Fruit fly (Drosophila melanogaster) whole organism, prepupa: ENCODE results near the gene PGRP-SD.

Source experiments
- Blimp-1 ChIP-seq: fragments of 200-800 bp; sonication (Bioruptor generic); optimal IDR thresholded peaks from 3 replicates; lab custom pipeline; 2017; ENCODE audit warnings: missing biosample characterization, missing genetic modification characterization, mild to moderate bottlenecking, moderate library complexity, missing genetic modification reagents
- CG10631 ChIP-seq: fragments of 200-800 bp; sonication (Bioruptor generic); optimal IDR thresholded peaks from 2 replicates; lab custom pipeline; 2016; ENCODE audit warnings: missing biosample characterization, missing genetic modification characterization
- CG10669 ChIP-seq: fragments of 200-800 bp; sonication (Bioruptor generic); optimal IDR thresholded peaks from 3 replicates; lab custom pipeline; 2018; ENCODE audit warnings: missing biosample characterization, mild to moderate bottlenecking, missing genetic modification characterization, moderate library complexity
- CG11294 ChIP-seq: fragments of 200-800 bp; sonication (Bioruptor generic); IDR thresholded peaks from 2 replicates; pipeline ENCODE4 v1.3.6; 2022; ENCODE audit warnings: missing biosample characterization, missing genetic modification characterization
- CG11762 ChIP-seq: fragments of 200-800 bp; sonication (Bioruptor generic); optimal IDR thresholded peaks from 3 replicates; lab custom pipeline; 2016; ENCODE audit warnings: missing biosample characterization, missing genetic modification characterization; ENCODE audit not compliant: insufficient read depth
- CG15336 ChIP-seq: fragments of 200-800 bp; sonication (Bioruptor generic); IDR thresholded peaks from 2 replicates; pipeline ENCODE4 v1.3.6; 2022; ENCODE audit warnings: missing biosample characterization, missing genetic modification characterization
- CG1621 ChIP-seq: fragments of 200-800 bp; sonication (Bioruptor generic); optimal IDR thresholded peaks from 3 replicates; lab custom pipeline; 2018; ENCODE audit warnings: missing biosample characterization, mild to moderate bottlenecking, missing genetic modification characterization
- CG16779 ChIP-seq: fragments of 200-800 bp; sonication (Bioruptor generic); optimal IDR thresholded peaks from 3 replicates; lab custom pipeline; 2017; ENCODE audit warnings: missing biosample characterization, mild to moderate bottlenecking, missing genetic modification characterization
- CG3032 ChIP-seq: fragments of 200-800 bp; optimal IDR thresholded peaks from 2 replicates; lab custom pipeline; 2019; ENCODE audit warnings: missing biosample characterization, mild to moderate bottlenecking, missing genetic modification characterization, moderate library complexity
- CG31627 ChIP-seq: fragments of 200-800 bp; sonication (Bioruptor generic); optimal IDR thresholded peaks from 3 replicates; lab custom pipeline; 2016; ENCODE audit warnings: missing biosample characterization, missing genetic modification characterization
- CG32006 ChIP-seq: fragments of 200-800 bp; sonication (Bioruptor generic); optimal IDR thresholded peaks from 3 replicates; lab custom pipeline; 2017; ENCODE audit warnings: missing biosample characterization, mild to moderate bottlenecking, missing genetic modification characterization
- CG34406 ChIP-seq: fragments of 200-800 bp; sonication (Bioruptor generic); optimal IDR thresholded peaks from 3 replicates; lab custom pipeline; 2016; ENCODE audit warnings: missing biosample characterization, missing genetic modification characterization
- CG3919 ChIP-seq: fragments of 200-800 bp; sonication (Bioruptor generic); optimal IDR thresholded peaks from 3 replicates; lab custom pipeline; 2016; ENCODE audit warnings: missing biosample characterization, missing genetic modification characterization
- CG4318 ChIP-seq: fragments of 200-800 bp; sonication (Bioruptor generic); optimal IDR thresholded peaks from 3 replicates; lab custom pipeline; 2017; ENCODE audit warnings: missing biosample characterization, mild to moderate bottlenecking, missing genetic modification characterization
- CG6163 ChIP-seq: fragments of 200-800 bp; sonication (Bioruptor generic); IDR thresholded peaks from 3 replicates; pipeline ENCODE4 v1.3.6; 2022; ENCODE audit warnings: missing biosample characterization, missing genetic modification characterization
- CG6276 ChIP-seq: fragments of 200-800 bp; sonication (Bioruptor generic); optimal IDR thresholded peaks from 2 replicates; lab custom pipeline; 2017; ENCODE audit warnings: missing biosample characterization, mild to moderate bottlenecking, missing genetic modification characterization
- CG6854 ChIP-seq: fragments of 200-800 bp; sonication (Bioruptor generic); optimal IDR thresholded peaks from 2 replicates; lab custom pipeline; 2017; ENCODE audit warnings: missing biosample characterization, mild to moderate bottlenecking, missing genetic modification characterization
- CG7368 ChIP-seq: fragments of 200-800 bp; sonication (Bioruptor generic); optimal IDR thresholded peaks from 3 replicates; lab custom pipeline; 2016; ENCODE audit warnings: missing biosample characterization, missing genetic modification characterization
- CG8119 ChIP-seq: fragments of 200-800 bp; sonication (Bioruptor generic); IDR thresholded peaks from 3 replicates; pipeline ENCODE4 v1.3.6; 2022; ENCODE audit warnings: missing biosample characterization, missing genetic modification characterization
- CG8632 ChIP-seq: fragments of 200-800 bp; sonication (Bioruptor generic); optimal IDR thresholded peaks from 3 replicates; lab custom pipeline; 2016; ENCODE audit warnings: missing biosample characterization, missing genetic modification characterization
- Eip78C ChIP-seq: fragments of 200-800 bp; sonication (Bioruptor generic); peaks from one replicate; lab custom pipeline; 2016; ENCODE audit warnings: missing biosample characterization, missing genetic modification characterization
- Ets21C ChIP-seq: fragments of 200-800 bp; sonication (Bioruptor generic); optimal IDR thresholded peaks from 3 replicates; lab custom pipeline; 2016; ENCODE audit warnings: missing biosample characterization, missing genetic modification characterization
- Gug ChIP-seq: fragments of 200-800 bp; sonication (Bioruptor generic); IDR thresholded peaks from 2 replicates; pipeline ENCODE4 v1.3.6; 2022; ENCODE audit warnings: missing biosample characterization, missing genetic modification characterization
- Hr38 ChIP-seq: sonication (Bioruptor generic); optimal IDR thresholded peaks from 2 replicates; lab custom pipeline; 2016; ENCODE audit warnings: missing biosample characterization, missing genetic modification characterization
- Hr39 ChIP-seq: fragments of 200-800 bp; sonication (Bioruptor generic); optimal IDR thresholded peaks from 2 replicates; lab custom pipeline; 2016; ENCODE audit warnings: missing biosample characterization, missing genetic modification characterization
- Hr4 ChIP-seq: fragments of 200-800 bp; sonication (Bioruptor generic); optimal IDR thresholded peaks from 3 replicates; lab custom pipeline; 2016; ENCODE audit warnings: missing biosample characterization, missing genetic modification characterization
- Lpt ChIP-seq: fragments of 200-800 bp; sonication (Bioruptor generic); optimal IDR thresholded peaks from 3 replicates; lab custom pipeline; 2016; ENCODE audit warnings: missing biosample characterization, missing genetic modification characterization
- OdsH ChIP-seq: fragments of 200-800 bp; sonication (Bioruptor generic); optimal IDR thresholded peaks from 3 replicates; lab custom pipeline; 2016; ENCODE audit warnings: missing biosample characterization, missing genetic modification characterization
- Smox ChIP-seq: fragments of 200-800 bp; sonication (Bioruptor generic); optimal IDR thresholded peaks from 3 replicates; lab custom pipeline; 2016; ENCODE audit warnings: missing biosample characterization, missing genetic modification characterization
- Sox102F ChIP-seq: fragments of 200-800 bp; sonication (Bioruptor generic); optimal IDR thresholded peaks from 2 replicates; lab custom pipeline; 2016; ENCODE audit warnings: missing biosample characterization, mild to moderate bottlenecking, missing genetic modification characterization
- Sox14 ChIP-seq: fragments of 200-800 bp; sonication (Bioruptor generic); optimal IDR thresholded peaks from 3 replicates; lab custom pipeline; 2016; ENCODE audit warnings: missing biosample characterization, missing genetic modification characterization
- Sox15 ChIP-seq: fragments of 200-800 bp; sonication (Bioruptor generic); optimal IDR thresholded peaks from 3 replicates; lab custom pipeline; 2016; ENCODE audit warnings: missing biosample characterization, missing genetic modification characterization
- achi ChIP-seq: fragments of 200-800 bp; sonication (Bioruptor generic); optimal IDR thresholded peaks from 3 replicates; lab custom pipeline; 2016; ENCODE audit warnings: missing biosample characterization, missing genetic modification characterization
- acj6 ChIP-seq: fragments of 200-800 bp; sonication (Bioruptor generic); optimal IDR thresholded peaks from 3 replicates; lab custom pipeline; 2016; ENCODE audit warnings: missing biosample characterization, missing genetic modification characterization
- cyc ChIP-seq: fragments of 200-800 bp; sonication (Bioruptor generic); optimal IDR thresholded peaks from 3 replicates; lab custom pipeline; 2016; ENCODE audit warnings: missing biosample characterization, missing genetic modification characterization
- dac ChIP-seq: fragments of 200-800 bp; sonication (Bioruptor generic); optimal IDR thresholded peaks from 2 replicates; lab custom pipeline; 2017; ENCODE audit warnings: missing biosample characterization, mild to moderate bottlenecking, missing genetic modification characterization
- dsx ChIP-seq: fragments of 200-800 bp; optimal IDR thresholded peaks from 3 replicates; lab custom pipeline; 2019; ENCODE audit warnings: missing biosample characterization, mild to moderate bottlenecking, missing genetic modification characterization, moderate library complexity; ENCODE audit not compliant: poor library complexity, severe bottlenecking
- fd85E ChIP-seq: fragments of 200-800 bp; sonication (Bioruptor generic); optimal IDR thresholded peaks from 3 replicates; lab custom pipeline; 2016; ENCODE audit warnings: missing biosample characterization, missing genetic modification characterization
- fkh ChIP-seq: fragments of 200-800 bp; sonication (Bioruptor generic); optimal IDR thresholded peaks from 3 replicates; lab custom pipeline; 2017; ENCODE audit warnings: missing biosample characterization, mild to moderate bottlenecking, missing genetic modification characterization, moderate library complexity
- lz ChIP-seq: fragments of 200-800 bp; sonication (Bioruptor generic); optimal IDR thresholded peaks from 3 replicates; lab custom pipeline; 2016; ENCODE audit warnings: missing biosample characterization, missing genetic modification characterization
- net ChIP-seq: fragments of 200-800 bp; sonication (Bioruptor generic); optimal IDR thresholded peaks from 3 replicates; lab custom pipeline; 2016; ENCODE audit warnings: missing biosample characterization, missing genetic modification characterization
- salr ChIP-seq, 2 experiments: fragments of 200-800 bp; sonication (Bioruptor generic); optimal IDR thresholded peaks; 3 replicates each; lab custom pipeline; 2016 to 2018; ENCODE audit warnings: missing biosample characterization in 2 of 2, missing genetic modification characterization in 2 of 2, mild to moderate bottlenecking in 1 of 2
- spab ChIP-seq: fragments of 200-800 bp; sonication (Bioruptor generic); optimal IDR thresholded peaks from 2 replicates; lab custom pipeline; 2017; ENCODE audit warnings: missing biosample characterization, mild to moderate bottlenecking, missing genetic modification characterization, missing genetic modification reagents
- ss ChIP-seq, 2 experiments: fragments of 200-800 bp; sonication (Bioruptor generic); optimal IDR thresholded peaks; 2 replicates in 1 of 2; 3 replicates in 1 of 2; lab custom pipeline; 2017 to 2018; ENCODE audit warnings: mild to moderate bottlenecking in 2 of 2, missing biosample characterization in 2 of 2, missing genetic modification characterization in 2 of 2, moderate library complexity in 1 of 2
- topi ChIP-seq: fragments of 200-800 bp; sonication (Bioruptor generic); optimal IDR thresholded peaks from 3 replicates; lab custom pipeline; 2016; ENCODE audit warnings: missing biosample characterization, missing genetic modification characterization
- vri ChIP-seq: fragments of 200-800 bp; sonication (Bioruptor generic); optimal IDR thresholded peaks from 3 replicates; lab custom pipeline; 2016; ENCODE audit warnings: missing biosample characterization, mild to moderate bottlenecking, missing genetic modification characterization

PGRP-SD gene

dm6 chr3L:7606336-7607001, 44.5 kb upstream of the PGRP-SD start (continued):
- no peak for TF ChIP-seq cyc
- TF ChIP-seq CG1621: peak; percentile 13
- no peak for TF ChIP-seq topi (GFP tag; lab: Kevin White, UChicago)
- TF ChIP-seq vri: no peak
- TF ChIP-seq CG11294: no peak
- TF ChIP-seq lz (GFP tag; lab: Kevin White, UChicago): no peak
- no peak for TF ChIP-seq CG4318 (GFP tag; lab: Kevin White, UChicago)
- TF ChIP-seq Hr39 (GFP tag; lab: Kevin White, UChicago): no peak
- TF ChIP-seq OdsH (GFP tag; lab: Kevin White, UChicago): no peak
- no peak for TF ChIP-seq fd85E (GFP tag; lab: Kevin White, UChicago)
- TF ChIP-seq spab (GFP tag; lab: Kevin White, UChicago): peak; percentile 22
- no peak for TF ChIP-seq dsx
- 0 out of 3 replicates have a peak, but pooled peaks have one; percentile 5 for TF ChIP-seq CG6163 (GFP tag; lab: Robert Waterston, UW)
- TF ChIP-seq Hr4 (GFP tag; lab: Kevin White, UChicago): no peak
- TF ChIP-seq Sox102F (GFP tag; lab: Kevin White, UChicago): no peak
- TF ChIP-seq dac: no peak
- TF ChIP-seq salr (GFP tag; optimal IDR thresholded peaks at IDR 0.05; lab: Kevin White, UChicago): no peak

- TF ChIP-seq Eip78C (GFP tag; lab: Kevin White, UChicago): peak; percentile 38
- no peak for TF ChIP-seq topi (GFP tag; lab: Kevin White, UChicago)
- TF ChIP-seq CG6854 (GFP tag; lab: Kevin White, UChicago): peak; percentile 31
- no peak for TF ChIP-seq salr (GFP tag; optimal IDR thresholded peaks at IDR 0.05; lab: Kevin White, UChicago)
- TF ChIP-seq CG3032 (tag; lab: Kevin White, UChicago): no peak
- no peak for TF ChIP-seq Gug
- peak; percentile 39 for TF ChIP-seq Sox102F (GFP tag; lab: Kevin White, UChicago)
- no peak for TF ChIP-seq Smox
- peak; percentile 54 for TF ChIP-seq vri
- peak; percentile 51 for TF ChIP-seq dsx
- TF ChIP-seq CG6276: no peak
- TF ChIP-seq CG8632: no peak
- TF ChIP-seq cyc: no peak
- TF ChIP-seq Blimp-1: peak; percentile 70
Observed at dm6 chr3L:7610522-7610921, 40.5 kb upstream of the PGRP-SD start.

- TF ChIP-seq CG10631 (GFP tag; lab: Kevin White, UChicago) (peak; percentile 84), CG32006 (GFP tag; lab: Kevin White, UChicago) (peak; percentile 78), achi (GFP tag; lab: Kevin White, UChicago) (peak; percentile 74), Gug (peak; percentile 68), acj6 (peak; percentile 66), Ets21C (GFP tag; lab: Kevin White, UChicago) (no peak), ss (GFP tag; optimal IDR thresholded peaks at IDR 0.05; lab: Kevin White, UChicago) (peak in 1 of 2 experiments; percentile 26), CG11762 (GFP tag; lab: Kevin White, UChicago) (peak; percentile 18), Blimp-1 (no peak), Sox15 (GFP tag; lab: Kevin White, UChicago) (peak; percentile 7), CG8119 (GFP tag; lab: Robert Waterston, UW) (peak; percentile 81), CG6854 (GFP tag; lab: Kevin White, UChicago) (no peak), CG3919 (GFP tag; lab: Kevin White, UChicago) (peak; percentile 78), CG31627 (no peak), CG10669 (GFP tag; lab: Kevin White, UChicago) (peak; percentile 37), cyc (no peak), dsx (peak; percentile 58), CG4318 (GFP tag; lab: Kevin White, UChicago) (peak; percentile 62), CG7368 (peak; percentile 7), fd85E (GFP tag; lab: Kevin White, UChicago) (no peak), Sox14 (GFP tag; lab: Kevin White, UChicago) (peak; percentile 67), Lpt (GFP tag; lab: Kevin White, UChicago) (peak; percentile 79), Hr38 (GFP tag; lab: Kevin White, UChicago) (no peak), CG16779 (tag; lab: Kevin White, UChicago) (peak; percentile 33), net (GFP tag; lab: Kevin White, UChicago) (peak; percentile 54), CG15336 (GFP tag; lab: Robert Waterston, UW) (peak; percentile 84), topi (GFP tag; lab: Kevin White, UChicago) (no peak), CG3032 (tag; lab: Kevin White, UChicago) (peak; percentile 66), CG34406 (peak; percentile 32), CG1621 (peak; percentile 32), lz (GFP tag; lab: Kevin White, UChicago) (no peak), CG11294 (peak; percentile 16; the same call in 1 of the 2 replicates), fkh (GFP tag; lab: Kevin White, UChicago) (no peak)
Observed at dm6 chr3L:7611229-7611628, 39.8 kb upstream of the PGRP-SD start.
